Fruit fly (Drosophila melanogaster) whole organism, wandering third instar larva: ENCODE results near the gene GNBP3.

Experiments
- Abd-B ChIP-seq: fragments of >200 bp; optimal IDR thresholded peaks from 2 replicates; lab custom pipeline; 2017; ENCODE audit warnings: missing biosample characterization, missing genetic modification characterization
- CG32264 ChIP-seq: fragments of 200-800 bp; sonication (Bioruptor generic); optimal IDR thresholded peaks from 2 replicates; lab custom pipeline; 2016; ENCODE audit warnings: missing biosample characterization, missing genetic modification characterization
- CG9705 ChIP-seq: fragments of 200-800 bp; sonication (Bioruptor generic); optimal IDR thresholded peaks from 2 replicates; lab custom pipeline; 2018; ENCODE audit warnings: missing biosample characterization, mild to moderate bottlenecking, missing genetic modification characterization
- CrebA ChIP-seq: fragments of 200-800 bp; sonication (Bioruptor generic); optimal IDR thresholded peaks from 2 replicates; lab custom pipeline; 2016; ENCODE audit warnings: missing biosample characterization, mild to moderate bottlenecking, missing genetic modification characterization, borderline replicate concordance
- Dfd ChIP-seq: fragments of >200 bp; optimal IDR thresholded peaks from 2 replicates; lab custom pipeline; 2017; ENCODE audit warnings: missing biosample characterization, missing genetic modification characterization
- Dif ChIP-seq: fragments of 200-275, 200-300 bp; sonication (Bioruptor generic); optimal IDR thresholded peaks from 2 replicates; lab custom pipeline; 2018; ENCODE audit warnings: missing biosample characterization, missing genetic modification characterization; ENCODE audit not compliant: partially characterized antibody
- GATAd ChIP-seq: sonication (Bioruptor generic); optimal IDR thresholded peaks from 2 replicates; lab custom pipeline; 2016; ENCODE audit warnings: missing biosample characterization, missing genetic modification characterization
- HLH106 ChIP-seq: fragments of 200-800 bp; optimal IDR thresholded peaks from 3 replicates; lab custom pipeline; 2019; ENCODE audit warnings: missing biosample characterization, mild to moderate bottlenecking, missing genetic modification characterization, moderate library complexity
- Hr78 ChIP-seq: fragments of >200 bp; optimal IDR thresholded peaks from 2 replicates; lab custom pipeline; 2017; ENCODE audit warnings: missing biosample characterization, missing genetic modification characterization
- Hr83 ChIP-seq: fragments of 200-300 bp; sonication (Bioruptor generic); optimal IDR thresholded peaks from 2 replicates; lab custom pipeline; 2016; ENCODE audit warnings: missing biosample characterization, mild to moderate bottlenecking, missing genetic modification characterization, moderate library complexity; ENCODE audit not compliant: poor library complexity, severe bottlenecking
- Jra ChIP-seq: sonication (Bioruptor generic); optimal IDR thresholded peaks from 2 replicates; lab custom pipeline; 2016; ENCODE audit warnings: missing biosample characterization, missing genetic modification characterization
- Mio ChIP-seq: sonication (Bioruptor generic); optimal IDR thresholded peaks from 2 replicates; lab custom pipeline; 2016; ENCODE audit warnings: missing biosample characterization, missing genetic modification characterization
- N ChIP-seq: fragments of >200 bp; optimal IDR thresholded peaks from 2 replicates; lab custom pipeline; 2018; ENCODE audit warnings: missing biosample characterization, missing external identifiers, missing genetic modification characterization
- OdsH ChIP-seq: fragments of 200-800 bp; sonication (Bioruptor generic); optimal IDR thresholded peaks from 2 replicates; lab custom pipeline; 2016; ENCODE audit warnings: missing biosample characterization, mild to moderate bottlenecking, missing genetic modification characterization
- Rel ChIP-seq, 2 experiments: fragments of 200-800 bp; sonication (Bioruptor generic) in 1 of 2; optimal IDR thresholded peaks; 2 replicates in 1 of 2; 3 replicates in 1 of 2; lab custom pipeline; 2016 to 2019; ENCODE audit warnings: mild to moderate bottlenecking in 2 of 2, missing biosample characterization in 2 of 2, missing genetic modification characterization in 2 of 2, moderate library complexity in 1 of 2
- Sp1 ChIP-seq: fragments of 200-800 bp; sonication (Bioruptor generic); optimal IDR thresholded peaks from 3 replicates; lab custom pipeline; 2019; ENCODE audit warnings: missing biosample characterization, mild to moderate bottlenecking, missing genetic modification characterization, moderate library complexity
- Vsx2 ChIP-seq: fragments of 200-300, 225-300 bp; sonication (Bioruptor generic); optimal IDR thresholded peaks from 2 replicates; lab custom pipeline; 2018; ENCODE audit warnings: missing biosample characterization, missing genetic modification characterization; ENCODE audit not compliant: partially characterized antibody
- br ChIP-seq: fragments of 200-800 bp; sonication (Bioruptor generic); optimal IDR thresholded peaks from 2 replicates; lab custom pipeline; 2016; ENCODE audit warnings: missing biosample characterization, missing genetic modification characterization
- brk ChIP-seq: fragments of 200-800 bp; sonication (Bioruptor generic); optimal IDR thresholded peaks from 2 replicates; lab custom pipeline; 2016; ENCODE audit warnings: missing biosample characterization, mild to moderate bottlenecking, missing genetic modification characterization
- dl ChIP-seq, 2 experiments: fragments of 175-275, 200-275 bp in 1 of 2; fragments of 200-275 bp in 1 of 2; sonication (Bioruptor generic); optimal IDR thresholded peaks; lab custom pipeline; 2018; ENCODE audit warnings: mild to moderate bottlenecking in 2 of 2, missing biosample characterization in 2 of 2, missing genetic modification characterization in 2 of 2, moderate library complexity in 2 of 2; ENCODE audit not compliant: partially characterized antibody in 2 of 2, insufficient read depth in 1 of 2
- dmrt93B ChIP-seq: fragments of 200-800 bp; sonication (Bioruptor generic); optimal IDR thresholded peaks from 2 replicates; lab custom pipeline; 2018; ENCODE audit warnings: missing biosample characterization, mild to moderate bottlenecking, missing genetic modification characterization
- dsf ChIP-seq: sonication (Bioruptor generic); optimal IDR thresholded peaks from 2 replicates; lab custom pipeline; 2016; ENCODE audit warnings: missing biosample characterization, missing genetic modification characterization, borderline replicate concordance
- ey ChIP-seq: fragments of 200-800 bp; sonication (Bioruptor generic); optimal IDR thresholded peaks from 2 replicates; lab custom pipeline; 2016; ENCODE audit warnings: missing biosample characterization, missing genetic modification characterization
- foxo ChIP-seq, 2 experiments: fragments of 200-800 bp; sonication (Bioruptor generic); optimal IDR thresholded peaks; 2 replicates in 1 of 2; 3 replicates in 1 of 2; lab custom pipeline; 2016 to 2017; ENCODE audit warnings: missing biosample characterization in 2 of 2, missing genetic modification characterization in 2 of 2
- fru ChIP-seq: fragments of 200-800 bp; sonication (Bioruptor generic); optimal IDR thresholded peaks from 3 replicates; lab custom pipeline; 2016; ENCODE audit warnings: missing biosample characterization, mild to moderate bottlenecking, missing genetic modification characterization
- h ChIP-seq: fragments of 200-800 bp; sonication (Bioruptor generic); optimal IDR thresholded peaks from 3 replicates; lab custom pipeline; 2016; ENCODE audit warnings: missing biosample characterization, mild to moderate bottlenecking, missing genetic modification characterization
- jim ChIP-seq: fragments of 175-275, 200-325 bp; sonication (Bioruptor generic); optimal IDR thresholded peaks from 2 replicates; lab custom pipeline; 2016; ENCODE audit warnings: missing biosample characterization, mild to moderate bottlenecking, missing genetic modification characterization
- pan ChIP-seq: fragments of >200 bp; optimal IDR thresholded peaks from 2 replicates; lab custom pipeline; 2017
- psq ChIP-seq: fragments of 200-800 bp; sonication (Bioruptor generic); optimal IDR thresholded peaks from 3 replicates; lab custom pipeline; 2017; ENCODE audit warnings: missing biosample characterization, mild to moderate bottlenecking, missing genetic modification characterization, moderate library complexity
- rgr ChIP-seq: fragments of 200-800 bp; sonication (Bioruptor generic); optimal IDR thresholded peaks from 3 replicates; lab custom pipeline; 2016; ENCODE audit warnings: missing biosample characterization, mild to moderate bottlenecking, missing genetic modification characterization
- sage ChIP-seq: fragments of 200-800 bp; sonication (Bioruptor generic); optimal IDR thresholded peaks from 2 replicates; lab custom pipeline; 2016; ENCODE audit warnings: missing biosample characterization, mild to moderate bottlenecking, missing genetic modification characterization
- sv ChIP-seq: fragments of 200-800 bp; sonication (Bioruptor generic); optimal IDR thresholded peaks from 3 replicates; lab custom pipeline; 2016; ENCODE audit warnings: missing biosample characterization, missing genetic modification characterization
- usp ChIP-seq: fragments of >200 bp; optimal IDR thresholded peaks from 2 replicates; lab custom pipeline; 2017; ENCODE audit warnings: missing biosample characterization, missing genetic modification characterization
- woc ChIP-seq: sonication (Bioruptor generic); optimal IDR thresholded peaks from 2 replicates; lab custom pipeline; 2016; ENCODE audit warnings: missing biosample characterization, mild to moderate bottlenecking, missing genetic modification characterization

The GNBP3 gene

dm6 chr3L:8954648-8955033 lies at the start of gene GNBP3:
GNBP3 (plus strand) TSS chr3L:8955021.
- TF ChIP-seq brk (GFP tag; lab: Kevin White, UChicago) (no peak), usp (GFP tag; lab: Kevin White, UChicago) (no peak), Hr78 (no peak), OdsH (GFP tag; lab: Kevin White, UChicago) (peak; percentile 92), GATAd (GFP tag; lab: Kevin White, UChicago) (peak; percentile 3), ey (GFP tag; lab: Kevin White, UChicago) (peak; percentile 83), Rel (GFP tag; optimal IDR thresholded peaks at IDR 0.05; lab: Kevin White, UChicago) (peak; percentile 93), Rel (tag; optimal IDR thresholded peaks at IDR 0.05; lab: Kevin White, UChicago) (peak; percentile 96), psq (GFP tag; lab: Kevin White, UChicago) (peak; percentile 84), Hr83 (GFP tag; lab: Kevin White, UChicago) (peak; percentile 48), pan (lab: Kevin White, UChicago) (no peak), dmrt93B (GFP tag; lab: Kevin White, UChicago) (peak; percentile 86), Jra (GFP tag; lab: Kevin White, UChicago) (no peak), CG32264 (GFP tag; lab: Kevin White, UChicago) (peak; percentile 72), fru (GFP tag; lab: Kevin White, UChicago) (peak; percentile 60), HLH106 (tag; lab: Kevin White, UChicago) (peak; percentile 93), Vsx2 (peak; percentile 42), Sp1 (GFP tag; lab: Kevin White, UChicago) (peak; percentile 96), h (GFP tag; lab: Kevin White, UChicago) (peak; percentile 95), CrebA (no peak), sage (GFP tag; lab: Kevin White, UChicago) (peak; percentile 96), Mio (GFP tag; lab: Kevin White, UChicago) (no peak), br (GFP tag; lab: Kevin White, UChicago) (peak; percentile 91), Dif (GFP tag; lab: Kevin White, UChicago) (peak; percentile 46), jim (peak; percentile 10), rgr (GFP tag; lab: Kevin White, UChicago) (peak; percentile 95), foxo (GFP tag; optimal IDR thresholded peaks at IDR 0.05; lab: Kevin White, UChicago) (peak in 1 of 2 experiments; percentile 96), CG9705 (GFP tag; lab: Kevin White, UChicago) (peak; percentile 79), sv (GFP tag; lab: Kevin White, UChicago) (no peak), dsf (no peak)

- TF ChIP-seq Rel (GFP tag; optimal IDR thresholded peaks at IDR 0.05; lab: Kevin White, UChicago) (no peak), Rel (tag; optimal IDR thresholded peaks at IDR 0.05; lab: Kevin White, UChicago) (no peak), Jra (GFP tag; lab: Kevin White, UChicago) (no peak), h (GFP tag; lab: Kevin White, UChicago) (no peak), Abd-B (GFP tag; lab: Kevin White, UChicago) (no peak), Dfd (no peak), N (no peak), OdsH (GFP tag; lab: Kevin White, UChicago) (no peak), sv (GFP tag; lab: Kevin White, UChicago) (no peak), sage (GFP tag; lab: Kevin White, UChicago) (no peak), Mio (GFP tag; lab: Kevin White, UChicago) (no peak), psq (GFP tag; lab: Kevin White, UChicago) (no peak), dsf (no peak), br (GFP tag; lab: Kevin White, UChicago) (no peak), brk (GFP tag; lab: Kevin White, UChicago) (no peak), foxo (GFP tag; optimal IDR thresholded peaks at IDR 0.05; lab: Kevin White, UChicago) (no peak)
Observed at dm6 chr3L:8905100-8905499, 49.7 kb upstream of the GNBP3 start, which contains the start of gene TrpA1. TrpA1 (minus strand) TSS chr3L:8905200.

- TF ChIP-seq ey (GFP tag; lab: Kevin White, UChicago) = peak; percentile 0
- TF ChIP-seq h (GFP tag; lab: Kevin White, UChicago) = peak; percentile 40
- peak; percentile 62 for TF ChIP-seq Dif (GFP tag; lab: Kevin White, UChicago)
- peak; percentile 39 for TF ChIP-seq Vsx2
- no peak for TF ChIP-seq psq (GFP tag; lab: Kevin White, UChicago)
- no peak for TF ChIP-seq Hr78
- peak; percentile 1 for TF ChIP-seq woc (GFP tag; lab: Kevin White, UChicago)
- TF ChIP-seq dsf = no peak
- peak; percentile 26 for TF ChIP-seq Jra (GFP tag; lab: Kevin White, UChicago)
- TF ChIP-seq dl (GFP tag; optimal IDR thresholded peaks at IDR 0.05; lab: Kevin White, UChicago; ENCODE audit: insufficient read depth in 1 of 2, partially characterized antibody in 2 of 2) = peak in 1 of 2 experiments; percentile 30
- TF ChIP-seq fru (GFP tag; lab: Kevin White, UChicago) = peak; percentile 39
- TF ChIP-seq rgr (GFP tag; lab: Kevin White, UChicago) = peak; percentile 13
- peak; percentile 35 for TF ChIP-seq br (GFP tag; lab: Kevin White, UChicago)
Observed at dm6 chr3L:8912332-8912731, 42.5 kb upstream of the GNBP3 start, which contains the start of the genes Tsp66E and mfr. Tsp66E (plus strand) TSS chr3L:8912499. mfr (minus strand) TSS chr3L:8912671.
